Fruit fly (Drosophila melanogaster): ENCODE data around the gene Ntl.

Gene Ntl

DNA sequence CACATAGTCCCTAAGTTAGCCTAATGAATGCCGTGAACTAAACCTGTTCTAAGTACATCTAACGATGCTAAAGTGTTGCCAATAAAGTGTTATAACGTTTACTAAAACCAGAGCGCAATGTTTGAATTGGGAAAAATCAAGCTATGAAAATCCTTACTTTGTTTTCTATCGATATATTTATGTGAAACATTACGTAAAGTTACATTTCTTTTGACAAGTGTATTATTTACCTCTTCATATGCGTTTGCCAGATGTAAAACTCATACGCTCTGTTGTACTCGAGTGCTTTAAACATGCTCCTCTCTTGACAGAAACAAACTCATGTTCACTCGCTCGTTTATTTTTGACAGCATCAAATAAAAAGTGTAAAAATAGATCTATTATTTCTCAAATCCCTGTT is at the start of gene Ntl:
TSS of gene Ntl (plus strand) at position 301 of the 400 bp plus-strand sequence.
- TF ChIP-seq CG6175 (GFP tag; IDR thresholded peaks at IDR 0.05) (no peak), CG17802 (tag; optimal IDR thresholded peaks at IDR 0.05) (no peak), sd (tag; optimal IDR thresholded peaks at IDR 0.05) (no peak), kni (GFP tag; optimal IDR thresholded peaks at IDR 0.05) (no peak), TFAM (GFP tag; optimal IDR thresholded peaks at IDR 0.05) (no peak), CG9817 (tag; optimal IDR thresholded peaks at IDR 0.05) (no peak), CG2116 (GFP tag; optimal IDR thresholded peaks at IDR 0.05) (no peak), CG1792 (GFP tag; optimal IDR thresholded peaks at IDR 0.05) (no peak), croc (GFP tag; conservative IDR thresholded peaks at IDR 0.05) (no peak), CG12299 (tag; optimal IDR thresholded peaks at IDR 0.05) (no peak), CG11456 (GFP tag; IDR thresholded peaks at IDR 0.05) (no peak), CG7786 (GFP tag; optimal IDR thresholded peaks at IDR 0.05) (no peak)

DNA sequence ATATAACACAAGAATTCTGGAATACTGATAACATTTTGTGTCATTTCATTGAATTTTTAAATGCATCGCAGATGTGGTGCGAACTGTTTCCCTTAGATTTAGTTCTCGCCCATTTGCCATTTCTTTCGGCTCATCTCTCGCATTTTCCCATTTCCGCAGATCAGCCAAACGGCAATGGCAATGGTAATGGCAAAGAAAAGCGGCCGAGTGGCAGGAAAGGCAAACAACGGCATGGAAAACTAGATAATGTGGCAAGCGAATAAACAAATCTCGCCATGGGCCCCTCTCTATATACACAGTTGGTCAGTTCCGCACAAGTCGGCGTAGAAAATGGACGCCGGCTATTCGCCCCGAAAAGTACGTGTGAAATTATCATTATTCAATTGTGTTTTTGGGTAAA is 44.9 kb upstream of the Ntl start, which contains the start of gene Myo28B1:
TSS of gene Myo28B1 (plus strand) at position 301 of the 400 bp plus-strand sequence.
- TF ChIP-seq HmgD (GFP tag; optimal IDR thresholded peaks at IDR 0.05): no peak
- no peak for TF ChIP-seq ranshi (GFP tag; IDR thresholded peaks at IDR 0.05)
- no peak for TF ChIP-seq Fer1 (GFP tag; optimal IDR thresholded peaks at IDR 0.05)
- TF ChIP-seq Bgb (GFP tag; IDR thresholded peaks at IDR 0.05; ENCODE audit: partially characterized antibody): no peak

DNA sequence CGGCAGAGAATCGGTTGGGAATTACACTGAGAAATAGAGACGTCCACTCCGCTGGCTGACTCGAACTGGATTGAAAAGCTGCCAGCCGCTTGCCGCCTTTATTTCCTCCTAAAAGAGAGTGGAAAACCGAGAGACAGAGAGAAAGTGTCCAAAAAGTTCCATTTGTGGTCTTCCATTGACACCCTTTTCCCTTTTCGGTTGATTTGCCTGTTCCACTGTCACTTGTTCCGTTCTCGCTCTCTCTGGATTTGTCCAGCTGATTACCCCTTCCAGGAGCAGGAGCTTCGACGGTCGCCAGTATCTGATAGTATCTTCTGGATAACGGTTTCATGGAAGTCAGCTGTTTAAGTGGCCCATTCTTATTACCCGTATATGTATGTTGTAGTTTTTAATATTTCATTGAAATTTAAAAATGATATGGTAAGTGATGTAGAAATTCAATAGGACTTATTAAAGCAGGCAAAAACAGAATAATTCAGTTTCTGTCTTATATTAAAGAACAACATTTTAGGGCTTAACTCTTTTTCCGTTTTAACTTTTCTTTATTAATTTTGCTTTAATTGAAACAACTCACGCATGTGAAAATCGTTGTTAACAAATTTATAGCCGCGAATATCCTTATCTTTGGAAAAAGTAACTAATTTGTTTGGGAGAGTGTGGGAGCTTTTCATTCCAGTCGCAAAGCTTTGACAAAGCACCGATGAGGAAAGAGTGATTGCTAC is 35.5 kb upstream of the Ntl start, which contains the start of gene Slob:
TSS of gene Slob (minus strand) at position 51 of the 722 bp plus-strand sequence.
- TF ChIP-seq esg (GFP tag; conservative IDR thresholded peaks at IDR 0.05): no peak
- TF ChIP-seq trh (GFP tag; optimal IDR thresholded peaks at IDR 0.05): no peak
- no peak for TF ChIP-seq Doc2 (GFP tag; IDR thresholded peaks at IDR 0.05)
- no peak for TF ChIP-seq Asciz (GFP tag; optimal IDR thresholded peaks at IDR 0.05)
- no peak for TF ChIP-seq ab (GFP tag; optimal IDR thresholded peaks at IDR 0.05)
- TF ChIP-seq CG10366 (GFP tag; IDR thresholded peaks at IDR 0.05): no peak
- no peak for TF ChIP-seq CG17385 (GFP tag; optimal IDR thresholded peaks at IDR 0.05)
- no peak for TF ChIP-seq CG11696 (GFP tag; IDR thresholded peaks at IDR 0.05)
- TF ChIP-seq Myb (GFP tag; optimal IDR thresholded peaks at IDR 0.05): no peak
- no peak for TF ChIP-seq slbo (GFP tag; IDR thresholded peaks at IDR 0.05)
- no peak for TF ChIP-seq CG11085 (GFP tag; IDR thresholded peaks at IDR 0.05)
- no peak for TF ChIP-seq HLHmδ (GFP tag; optimal IDR thresholded peaks at IDR 0.05)
- TF ChIP-seq CG8359 (GFP tag; optimal IDR thresholded peaks at IDR 0.05; ENCODE audit: borderline replicate concordance): no peak
- no peak for TF ChIP-seq Eip74EF (GFP tag; optimal IDR thresholded peaks at IDR 0.05)
- TF ChIP-seq CG11456 (GFP tag; IDR thresholded peaks at IDR 0.05): no peak
- TF ChIP-seq CG32532 (GFP tag; IDR thresholded peaks at IDR 0.05): no peak
- TF ChIP-seq Usf (GFP tag; optimal IDR thresholded peaks at IDR 0.05): no peak
- TF ChIP-seq exex (tag; optimal IDR thresholded peaks at IDR 0.05): peak; percentile 49
- no peak for TF ChIP-seq CG6654 (GFP tag; optimal IDR thresholded peaks at IDR 0.05)
- TF ChIP-seq CG17612 (GFP tag; IDR thresholded peaks at IDR 0.05): no peak
- no peak for TF ChIP-seq twi (tag; optimal IDR thresholded peaks at IDR 0.05)
- TF ChIP-seq Bteb2 (GFP tag; optimal IDR thresholded peaks at IDR 0.05): no peak
- TF ChIP-seq CG11093 (GFP tag; IDR thresholded peaks at IDR 0.05): no peak
- peak; percentile 29 for TF ChIP-seq lab (GFP tag; optimal IDR thresholded peaks at IDR 0.05)
- peak; percentile 1 for TF ChIP-seq CG7556 (GFP tag; optimal IDR thresholded peaks at IDR 0.05)
- TF ChIP-seq Fer1 (GFP tag; optimal IDR thresholded peaks at IDR 0.05): peak; percentile 20
- TF ChIP-seq CG10147 (GFP tag; optimal IDR thresholded peaks at IDR 0.05): peak; percentile 44
- TF ChIP-seq CG2875 (GFP tag; optimal IDR thresholded peaks at IDR 0.05): no peak
- no peak for TF ChIP-seq pros (GFP tag; optimal IDR thresholded peaks at IDR 0.05)
- TF ChIP-seq CG3995 (GFP tag; optimal IDR thresholded peaks at IDR 0.05): peak; percentile 34
- TF ChIP-seq sr (GFP tag; IDR thresholded peaks at IDR 0.05): no peak
- no peak for TF ChIP-seq HmgD (GFP tag; optimal IDR thresholded peaks at IDR 0.05)
- TF ChIP-seq CG6854 (GFP tag; optimal IDR thresholded peaks at IDR 0.05): no peak
- peak; percentile 17 for TF ChIP-seq CG17359 (tag; optimal IDR thresholded peaks at IDR 0.05)
